Worm (Caenorhabditis elegans): ENCODE data around the gene C05C8.7.
A peak's percentile ranks its signal among the peaks of the same experiment; 100 is the strongest.

The C05C8.7 gene

DNA sequence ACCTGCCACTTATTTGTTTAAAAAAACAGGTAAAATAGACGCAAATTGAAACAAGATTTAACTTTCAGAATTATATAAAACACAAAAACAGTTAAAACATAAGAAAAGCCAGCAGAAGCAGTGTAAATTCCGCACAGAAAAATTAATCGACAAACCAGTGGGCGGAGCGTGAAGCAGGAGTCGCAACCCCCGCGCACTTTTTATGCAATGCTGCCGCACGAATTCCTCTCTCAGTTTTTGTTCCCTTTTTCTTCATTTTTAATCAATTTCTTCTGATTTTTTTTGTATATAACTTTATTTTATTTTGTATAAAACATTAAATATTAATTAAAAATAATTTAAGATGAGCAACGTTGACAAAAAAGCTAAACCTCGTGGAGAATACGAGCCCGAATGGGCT, 16.0 kb downstream of the C05C8.7 start, which contains the start of the genes gei-6 and krr-1 (continued):
- TF ChIP-seq lim-6 (tag; optimal IDR thresholded peaks at IDR 0.05), result no peak
- TF ChIP-seq sox-2 (GFP tag; IDR thresholded peaks at IDR 0.05), result peak; percentile 81
- peak; percentile 65 for TF ChIP-seq hlh-8 (tag; optimal IDR thresholded peaks at IDR 0.05)
- TF ChIP-seq ahr-1 (tag; optimal IDR thresholded peaks at IDR 0.05), result peak; percentile 86
- TF ChIP-seq ceh-34 (tag; optimal IDR thresholded peaks at IDR 0.05), result peak; percentile 84
- TF ChIP-seq unc-55 (GFP tag; optimal IDR thresholded peaks at IDR 0.05), result no peak
- peak; percentile 4 for TF ChIP-seq unc-42 (tag; optimal IDR thresholded peaks at IDR 0.05)
- TF ChIP-seq ceh-24 (tag; optimal IDR thresholded peaks at IDR 0.05), result peak; percentile 18
- peak; percentile 77 for TF ChIP-seq madf-2 (tag; optimal IDR thresholded peaks at IDR 0.05)
- TF ChIP-seq ttx-3 (tag; optimal IDR thresholded peaks at IDR 0.05), result peak; percentile 86
- TF ChIP-seq pha-4 (tag; optimal IDR thresholded peaks at IDR 0.05), result no peak
- TF ChIP-seq ceh-9 (tag; optimal IDR thresholded peaks at IDR 0.05), result peak; percentile 16
- TF ChIP-seq ztf-16 (tag; optimal IDR thresholded peaks at IDR 0.05), result peak; percentile 87
- peak; percentile 81 for TF ChIP-seq che-1 (tag; optimal IDR thresholded peaks at IDR 0.05)
- peak; percentile 58 for TF ChIP-seq pqm-1 (tag; optimal IDR thresholded peaks at IDR 0.05)
- TF ChIP-seq T23F11.4 (GFP tag; optimal IDR thresholded peaks at IDR 0.05), result peak; percentile 35
- no peak for TF ChIP-seq hlh-30 (tag; optimal IDR thresholded peaks at IDR 0.05; ENCODE audit: insufficient read depth)
- peak; percentile 80 for TF ChIP-seq unc-86 (tag; optimal IDR thresholded peaks at IDR 0.05)
- TF ChIP-seq pax-1 (tag; optimal IDR thresholded peaks at IDR 0.05), result no peak
- peak; percentile 60 for TF ChIP-seq nhr-232 (tag; optimal IDR thresholded peaks at IDR 0.05)
- no peak for TF ChIP-seq ets-4 (tag; optimal IDR thresholded peaks at IDR 0.05)
- peak; percentile 61 for TF ChIP-seq ceh-2 (tag; optimal IDR thresholded peaks at IDR 0.05)
- peak; percentile 31 for TF ChIP-seq tbx-7 (tag; optimal IDR thresholded peaks at IDR 0.05)
- peak; percentile 36 for TF ChIP-seq hlh-6 (tag; optimal IDR thresholded peaks at IDR 0.05)
- no peak for TF ChIP-seq ama-1 (optimal IDR thresholded peaks at IDR 0.05)
- TF ChIP-seq ceh-31 (tag; optimal IDR thresholded peaks at IDR 0.05), result peak; percentile 75
- TF ChIP-seq pros-1 (tag; optimal IDR thresholded peaks at IDR 0.05), result no peak
- peak; percentile 78 for TF ChIP-seq fax-1 (tag; optimal IDR thresholded peaks at IDR 0.05)
- TF ChIP-seq K09A11.1 (tag; optimal IDR thresholded peaks at IDR 0.05; ENCODE audit: insufficient read depth), result peak; percentile 93
- TF ChIP-seq hlh-13 (GFP tag; optimal IDR thresholded peaks at IDR 0.05), result peak; percentile 41
- no peak for TF ChIP-seq dve-1 (tag; optimal IDR thresholded peaks at IDR 0.05)
- TF ChIP-seq sox-4 (tag; optimal IDR thresholded peaks at IDR 0.05), result peak; percentile 86
- peak; percentile 63 for TF ChIP-seq hlh-15 (tag; optimal IDR thresholded peaks at IDR 0.05)
- TF ChIP-seq unc-3 (GFP tag; conservative IDR thresholded peaks at IDR 0.05), result peak; percentile 86
- peak; percentile 86 for TF ChIP-seq unc-3 (tag; optimal IDR thresholded peaks at IDR 0.05)
- peak; percentile 74 for TF ChIP-seq lin-11 (tag; optimal IDR thresholded peaks at IDR 0.05)
- TF ChIP-seq gmeb-2 (tag; optimal IDR thresholded peaks at IDR 0.05), result peak; percentile 79

DNA sequence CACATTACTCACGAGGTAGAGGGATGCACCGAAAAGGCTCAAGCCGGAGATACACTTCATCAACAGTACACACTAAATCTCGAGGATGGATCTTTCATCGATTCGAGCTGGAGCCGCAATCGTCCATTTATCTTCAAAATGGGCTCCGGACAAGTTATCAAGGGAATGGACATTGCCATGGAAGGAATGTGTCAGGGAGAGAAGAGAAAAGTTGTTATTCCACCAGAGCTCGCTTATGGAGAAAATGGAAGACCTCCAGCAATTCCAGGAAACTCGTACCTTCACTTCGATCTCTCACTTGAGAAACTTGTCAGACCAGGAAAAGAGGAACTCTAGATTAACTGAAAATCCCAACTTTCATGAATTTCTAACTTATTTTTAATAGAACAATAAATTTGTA, 21.0 kb downstream of the C05C8.7 start:
- TF ChIP-seq ama-1 (optimal IDR thresholded peaks at IDR 0.05) (peak; percentile 63), nhr-232 (tag; optimal IDR thresholded peaks at IDR 0.05) (no peak)

DNA sequence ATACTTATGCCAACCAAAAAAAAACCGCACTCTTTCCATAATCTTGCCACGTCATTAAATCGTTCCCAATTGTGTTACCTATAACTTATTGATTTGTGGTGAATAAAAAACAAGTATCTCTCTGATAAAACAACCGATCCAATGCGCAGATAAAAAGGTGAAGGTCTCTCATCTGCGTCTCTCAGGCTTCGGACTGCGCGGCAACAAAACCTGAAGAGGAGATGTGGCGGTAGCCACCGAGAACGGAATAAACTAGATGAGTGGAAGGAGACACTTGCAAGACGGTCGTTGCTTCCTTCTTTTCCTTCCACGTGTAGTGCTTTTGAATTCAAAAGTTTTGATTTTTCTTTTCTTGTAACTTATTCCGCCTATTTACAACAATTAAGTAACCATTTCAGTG, 21.9 kb downstream of the C05C8.7 start, which contains the start of gene fkb-3:
Gene fkb-3, plus strand, starts transcription at position 277 of the 400 bp plus-strand sequence.
- TF ChIP-seq gmeb-2 (tag; optimal IDR thresholded peaks at IDR 0.05), result no peak
- TF ChIP-seq K09A11.1 (tag; optimal IDR thresholded peaks at IDR 0.05; ENCODE audit: insufficient read depth), result no peak
- no peak for TF ChIP-seq tbx-2 (tag; optimal IDR thresholded peaks at IDR 0.05)
- TF ChIP-seq zip-5 (tag; optimal IDR thresholded peaks at IDR 0.05), result no peak
- no peak for TF ChIP-seq elt-2 (tag; optimal IDR thresholded peaks at IDR 0.05)
- no peak for TF ChIP-seq fkh-10 (GFP tag; optimal IDR thresholded peaks at IDR 0.05)
- TF ChIP-seq Y22D7AL.16 (tag; optimal IDR thresholded peaks at IDR 0.05), result no peak
- TF ChIP-seq syd-9 (tag; optimal IDR thresholded peaks at IDR 0.05), result no peak
- TF ChIP-seq tbx-7 (tag; optimal IDR thresholded peaks at IDR 0.05), result no peak
- no peak for TF ChIP-seq ceh-34 (tag; optimal IDR thresholded peaks at IDR 0.05)
- TF ChIP-seq pqm-1 (tag; optimal IDR thresholded peaks at IDR 0.05), result no peak

All from whole organism, late embryonic.